Fruit fly (Drosophila melanogaster): ENCODE measurements around the gene CG13895.

The CG13895 gene

DNA sequence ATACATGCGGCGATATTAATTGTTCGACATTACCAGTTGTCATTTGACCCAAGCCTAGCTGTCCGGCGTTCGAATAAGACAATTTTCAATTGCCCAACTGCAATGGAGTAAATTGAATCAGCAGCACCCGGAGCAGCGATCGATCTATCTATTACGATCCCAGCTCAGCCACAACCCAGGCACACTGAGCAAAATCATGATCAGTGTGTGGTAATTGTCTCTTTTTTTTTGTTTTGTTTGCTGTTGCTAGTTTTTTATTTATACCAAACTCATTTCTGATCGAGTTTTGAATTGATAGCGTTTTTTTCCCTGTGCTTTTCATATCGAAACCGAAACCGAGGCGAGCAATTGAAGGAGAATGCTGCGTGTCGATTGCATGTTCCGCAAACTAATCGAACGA is 13.9 kb upstream of the CG13895 start (continued):
- TF ChIP-seq Oaz (GFP tag; IDR thresholded peaks at IDR 0.05) (no peak), CG7839 (tag; optimal IDR thresholded peaks at IDR 0.05) (no peak), btn (GFP tag; optimal IDR thresholded peaks at IDR 0.05) (no peak), lov (optimal IDR thresholded peaks at IDR 0.05) (no peak), lov (GFP tag; IDR thresholded peaks at IDR 0.05) (peak; percentile 30; the same call in 1 of the 3 replicates), Sry-δ (GFP tag; optimal IDR thresholded peaks at IDR 0.05) (no peak), CG15601 (tag; optimal IDR thresholded peaks at IDR 0.05) (peak; percentile 11), vvl (GFP tag; IDR thresholded peaks at IDR 0.05) (0 out of 2 replicates have a peak, but pooled peaks have one; percentile 6), zf30C (GFP tag; optimal IDR thresholded peaks at IDR 0.05) (peak; percentile 40), bsh (GFP tag; optimal IDR thresholded peaks at IDR 0.05) (peak in 1 of 2 experiments; percentile 9), Ptx1 (GFP tag; IDR thresholded peaks at IDR 0.05) (peak; percentile 8; the same call in 1 of the 2 replicates), sens (GFP tag) (peak; percentile 24), row (GFP tag; IDR thresholded peaks at IDR 0.05) (peak; percentile 28; the same call in 1 of the 3 replicates)

DNA sequence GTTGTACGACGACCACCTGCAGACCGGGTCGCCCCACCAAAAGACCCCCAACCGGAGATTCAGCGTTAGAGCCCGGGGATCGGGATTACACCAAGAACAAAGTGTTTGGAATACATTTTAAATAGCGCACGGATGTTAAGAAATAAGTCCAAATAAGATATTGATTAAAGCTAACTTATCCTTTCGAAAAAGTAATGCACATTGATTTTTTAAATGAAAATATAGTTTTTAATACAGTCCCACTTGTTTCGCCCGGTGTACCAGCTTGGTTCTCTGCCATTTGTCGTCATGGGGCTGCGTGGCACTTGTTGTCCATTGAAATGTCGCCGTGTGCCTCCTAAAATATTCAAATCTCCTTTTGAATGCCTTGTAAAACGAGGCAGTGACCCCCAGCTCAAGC is 13.0 kb upstream of the CG13895 start:
- TF ChIP-seq ttk (GFP tag; IDR thresholded peaks at IDR 0.05) (peak; percentile 48), Xrp1 (GFP tag; IDR thresholded peaks at IDR 0.05) (peak; percentile 72), Hsf (GFP tag; optimal IDR thresholded peaks at IDR 0.05) (no peak), E2f2 (GFP tag; IDR thresholded peaks at IDR 0.05) (0 out of 2 replicates have a peak, but pooled peaks have one; percentile 26), kah (GFP tag; optimal IDR thresholded peaks at IDR 0.05) (peak; percentile 54), pum (GFP tag; optimal IDR thresholded peaks at IDR 0.05) (peak; percentile 14), pho (GFP tag; optimal IDR thresholded peaks at IDR 0.05) (no peak), Blimp-1 (GFP tag; optimal IDR thresholded peaks at IDR 0.05) (peak; percentile 36), Rx (GFP tag; IDR thresholded peaks at IDR 0.05) (no peak; the same call in 1 of the 2 replicates), ken (GFP tag; IDR thresholded peaks at IDR 0.05) (0 out of 3 replicates have a peak, but pooled peaks have one; percentile 22), esg (GFP tag; conservative IDR thresholded peaks at IDR 0.05) (peak; percentile 41; the same call in 1 of the 2 replicates), PHDP (tag; optimal IDR thresholded peaks at IDR 0.05) (no peak), CG2875 (GFP tag; optimal IDR thresholded peaks at IDR 0.05) (peak; percentile 62), CG12391 (tag; optimal IDR thresholded peaks at IDR 0.05) (peak; percentile 15), CG10565 (GFP tag; optimal IDR thresholded peaks at IDR 0.05) (no peak), ssp (GFP tag; IDR thresholded peaks at IDR 0.05) (peak; percentile 18; the same call in 1 of the 2 replicates), MTF-1 (GFP tag; optimal IDR thresholded peaks at IDR 0.05; ENCODE audit: borderline replicate concordance) (no peak), dpn (GFP tag; optimal IDR thresholded peaks at IDR 0.05) (peak in 1 of 2 experiments; percentile 24), CG8478 (optimal IDR thresholded peaks at IDR 0.05) (no peak), CG31224 (GFP tag; IDR thresholded peaks at IDR 0.05) (no peak), CG15601 (tag; optimal IDR thresholded peaks at IDR 0.05) (peak; percentile 28), Lim3 (GFP tag; IDR thresholded peaks at IDR 0.05) (no peak), Gug (GFP tag; IDR thresholded peaks at IDR 0.05) (0 out of 4 replicates have a peak, but pooled peaks have one; percentile 29), CG31441 (GFP tag; IDR thresholded peaks at IDR 0.05) (peak; percentile 70), D (optimal IDR thresholded peaks at IDR 0.05) (no peak), D (GFP tag; optimal IDR thresholded peaks at IDR 0.05) (peak; percentile 45), Lpt (GFP tag; optimal IDR thresholded peaks at IDR 0.05) (no peak), shn (GFP tag; optimal IDR thresholded peaks at IDR 0.05) (no peak), gem (tag; optimal IDR thresholded peaks at IDR 0.05) (peak; percentile 73), hkb (optimal IDR thresholded peaks at IDR 0.05) (no peak), hkb (GFP tag; IDR thresholded peaks at IDR 0.05) (0 out of 2 replicates have a peak, but pooled peaks have one; percentile 30), yki (optimal IDR thresholded peaks at IDR 0.05) (no peak), otp (GFP tag; IDR thresholded peaks at IDR 0.05) (0 out of 3 replicates have a peak, but pooled peaks have one; percentile 34), bsh (GFP tag; optimal IDR thresholded peaks at IDR 0.05) (peak; percentile 6 to 68), oc (tag; optimal IDR thresholded peaks at IDR 0.05) (peak; percentile 51), CG32772 (GFP tag; IDR thresholded peaks at IDR 0.05) (peak; percentile 28), CG17829 (tag; optimal IDR thresholded peaks at IDR 0.05) (peak; percentile 19), CG9817 (tag; optimal IDR thresholded peaks at IDR 0.05) (no peak), NC2β (GFP tag; optimal IDR thresholded peaks at IDR 0.05) (no peak), CG16863 (GFP tag; optimal IDR thresholded peaks at IDR 0.05) (peak; percentile 21), mirr (GFP tag; optimal IDR thresholded peaks at IDR 0.05) (no peak)

Data from whole organism, embryonic.